Worm (Caenorhabditis elegans): ENCODE results near the gene cdk-11.2.

ce11 chrX:10433863-10434262 lies 14.3 kb upstream of the cdk-11.2 start:
- TF ChIP-seq ama-1 (optimal IDR thresholded peaks at IDR 0.05) (no peak), mdl-1 (tag; optimal IDR thresholded peaks at IDR 0.05) (no peak), R02D3.7 (tag; optimal IDR thresholded peaks at IDR 0.05) (no peak), egl-27 (tag; optimal IDR thresholded peaks at IDR 0.05) (no peak), dmd-4 (tag; optimal IDR thresholded peaks at IDR 0.05) (no peak), nhr-10 (tag; optimal IDR thresholded peaks at IDR 0.05) (no peak)

Data from whole organism, L2 larva.